Worm (Caenorhabditis elegans) whole organism, young adult: ENCODE data around the gene K10D11.2.

Experiments
- D2030.7 ChIP-seq: fragments of 200-800 bp; sonication (Bioruptor generic); IDR thresholded peaks from 2 replicates; pipeline ENCODE4 v1.3.6; 2022; ENCODE audit warnings: missing genetic modification reagents, missing genetic modification characterization, missing compliant biosample characterization
- F37B4.10 ChIP-seq: fragments of 200-800 bp; sonication (Bioruptor generic); IDR thresholded peaks from 2 replicates; pipeline ENCODE4 v1.3.6; 2022; ENCODE audit warnings: missing genetic modification characterization, missing compliant biosample characterization
- F39B2.1 ChIP-seq: fragments of 200-800 bp; sonication (Bioruptor generic); IDR thresholded peaks from 2 replicates; pipeline ENCODE4 v1.3.6; 2022; ENCODE audit warnings: missing genetic modification reagents, missing genetic modification characterization, missing compliant biosample characterization
- F49E8.2 ChIP-seq: sonication (generic microtip); optimal IDR thresholded peaks from 3 replicates; lab custom pipeline; 2017; ENCODE audit warnings: missing genetic modification characterization, mild to moderate bottlenecking, missing compliant biosample characterization, antibody characterized with exemption, moderate library complexity; ENCODE audit not compliant: insufficient read depth
- F52B5.7 ChIP-seq: sonication (generic microtip); optimal IDR thresholded peaks from 2 replicates; lab custom pipeline; 2016; ENCODE audit warnings: mild to moderate bottlenecking, missing genetic modification characterization, missing compliant biosample characterization
- F57A8.1 ChIP-seq: fragments of 200-800 bp; sonication (Bioruptor generic); optimal IDR thresholded peaks from 2 replicates; lab custom pipeline; 2018; ENCODE audit warnings: mild to moderate bottlenecking, missing genetic modification characterization, moderate library complexity, missing compliant biosample characterization
- T07F8.4 ChIP-seq: sonication (generic microtip); optimal IDR thresholded peaks from 2 replicates; lab custom pipeline; 2016; ENCODE audit warnings: mild to moderate bottlenecking, missing genetic modification characterization, moderate library complexity, missing compliant biosample characterization
- T26A5.8 ChIP-seq: sonication (generic microtip); optimal IDR thresholded peaks from 2 replicates; lab custom pipeline; 2016; ENCODE audit warnings: missing genetic modification characterization, missing compliant biosample characterization
- Y67H2A.10 ChIP-seq: fragments of 200-800 bp; sonication (Bioruptor generic); conservative IDR thresholded peaks from 2 replicates; pipeline ENCODE4 v1.3.6; 2022; ENCODE audit warnings: missing genetic modification reagents, missing genetic modification characterization, missing compliant biosample characterization
- Y79H2A.3 ChIP-seq: fragments of 200-800 bp; sonication (Bioruptor generic); conservative IDR thresholded peaks from 2 replicates; pipeline ENCODE4 v1.3.6; 2022; ENCODE audit warnings: missing genetic modification reagents, missing genetic modification characterization, missing compliant biosample characterization
- Y95B8A.8 ChIP-seq: fragments of 200-800 bp; sonication (Bioruptor generic); IDR thresholded peaks from 2 replicates; pipeline ENCODE4 v1.3.6; 2022; ENCODE audit warnings: missing genetic modification reagents, missing genetic modification characterization, missing compliant biosample characterization
- akir-1 ChIP-seq: fragments of 200-800 bp; sonication (Bioruptor generic); optimal IDR thresholded peaks from 2 replicates; lab custom pipeline; 2018; ENCODE audit warnings: mild to moderate bottlenecking, missing genetic modification characterization, moderate library complexity, missing compliant biosample characterization
- aptf-3 ChIP-seq: fragments of 200-800 bp; sonication (Bioruptor generic); IDR thresholded peaks from 2 replicates; pipeline ENCODE4 v1.3.6; 2022; ENCODE audit warnings: missing genetic modification characterization, missing compliant biosample characterization
- cebp-2 ChIP-seq: fragments of 200-800 bp; sonication (Bioruptor generic); IDR thresholded peaks from 2 replicates; pipeline ENCODE4 v1.3.6; 2022; ENCODE audit warnings: missing genetic modification characterization, missing compliant biosample characterization
- ceh-58 ChIP-seq: fragments of 200-800 bp; sonication (Bioruptor generic); IDR thresholded peaks from 2 replicates; pipeline ENCODE4 v1.3.6; 2022; ENCODE audit warnings: missing genetic modification characterization, missing compliant biosample characterization
- ceh-79 ChIP-seq: sonication (generic microtip); optimal IDR thresholded peaks from 2 replicates; lab custom pipeline; 2017; ENCODE audit warnings: mild to moderate bottlenecking, missing genetic modification characterization, missing compliant biosample characterization
- chd-7 ChIP-seq: sonication (generic microtip); optimal IDR thresholded peaks from 2 replicates; lab custom pipeline; 2016; ENCODE audit warnings: mild to moderate bottlenecking, missing genetic modification characterization, moderate library complexity, missing compliant biosample characterization
- die-1 ChIP-seq: sonication (generic microtip); optimal IDR thresholded peaks from 2 replicates; lab custom pipeline; 2016; ENCODE audit warnings: missing genotype, mild to moderate bottlenecking, missing genetic modification characterization, missing compliant biosample characterization
- dox-1 ChIP-seq: fragments of 200-800 bp; sonication (Bioruptor generic); IDR thresholded peaks from 2 replicates; pipeline ENCODE4 v1.3.6; 2022; ENCODE audit warnings: missing genetic modification reagents, missing genetic modification characterization, missing compliant biosample characterization
- egl-44 ChIP-seq: fragments of 200-800 bp; sonication (Bioruptor generic); IDR thresholded peaks from 2 replicates; pipeline ENCODE4 v1.3.6; 2022; ENCODE audit warnings: missing genetic modification reagents, missing genetic modification characterization, missing compliant biosample characterization
- egrh-3 ChIP-seq: fragments of 200-800 bp; sonication (Bioruptor generic); IDR thresholded peaks from 2 replicates; pipeline ENCODE4 v1.3.6; 2022; ENCODE audit warnings: missing genetic modification reagents, missing genetic modification characterization, missing compliant biosample characterization
- hmg-1.2 ChIP-seq: fragments of 200-800 bp; sonication (Bioruptor generic); IDR thresholded peaks from 2 replicates; pipeline ENCODE4 v1.3.6; 2022; ENCODE audit warnings: missing genetic modification reagents, missing genetic modification characterization, missing compliant biosample characterization
- hmg-20 ChIP-seq: fragments of 200-800 bp; sonication (Bioruptor generic); IDR thresholded peaks from 2 replicates; pipeline ENCODE4 v1.3.6; 2022; ENCODE audit warnings: missing genetic modification reagents, missing genetic modification characterization, missing compliant biosample characterization
- let-526 ChIP-seq: fragments of 200-800 bp; sonication (Bioruptor generic); IDR thresholded peaks from 2 replicates; pipeline ENCODE4 v1.3.6; 2022; ENCODE audit warnings: missing genetic modification reagents, missing genetic modification characterization, missing compliant biosample characterization
- lin-35 ChIP-seq, 3 experiments: fragments of 150-350 bp in 2 of 3; sonication (generic microtip) in 1 of 3; optimal IDR thresholded peaks; 2 replicates each; lab custom pipeline; 2014 to 2018; ENCODE audit warnings: missing biosample characterization in 3 of 3, missing genetic modification characterization in 3 of 3, missing genetic modification reagents in 3 of 3
- lin-54 ChIP-seq: fragments of 200-800 bp; sonication (Bioruptor generic); optimal IDR thresholded peaks from 2 replicates; lab custom pipeline; 2018; ENCODE audit warnings: mild to moderate bottlenecking, missing genetic modification characterization, missing compliant biosample characterization
- lir-1 ChIP-seq: fragments of 200-800 bp; sonication (Bioruptor generic); conservative IDR thresholded peaks from 2 replicates; pipeline ENCODE4 v1.3.6; 2022; ENCODE audit warnings: missing genetic modification reagents, missing genetic modification characterization, missing compliant biosample characterization
- madf-6 ChIP-seq: fragments of 200-800 bp; sonication (Bioruptor generic); IDR thresholded peaks from 2 replicates; pipeline ENCODE4 v1.3.6; 2022; ENCODE audit warnings: missing genetic modification reagents, missing genetic modification characterization, missing compliant biosample characterization
- mcd-1 ChIP-seq: fragments of 200-800 bp; sonication (Bioruptor generic); IDR thresholded peaks from 2 replicates; pipeline ENCODE4 v1.3.6; 2022; ENCODE audit warnings: missing genetic modification reagents, missing genetic modification characterization, missing compliant biosample characterization
- mel-28 ChIP-seq: sonication (generic microtip); optimal IDR thresholded peaks from 2 replicates; lab custom pipeline; 2016; ENCODE audit warnings: borderline replicate concordance, mild to moderate bottlenecking, missing genetic modification characterization, missing compliant biosample characterization
- nfya-1 ChIP-seq: sonication (generic microtip); optimal IDR thresholded peaks from 2 replicates; lab custom pipeline; 2017; ENCODE audit warnings: antibody characterized with exemption, missing compliant biosample characterization, missing genetic modification characterization, borderline replicate concordance; ENCODE audit not compliant: insufficient read depth
- nfyb-1 ChIP-seq: fragments of 200-800 bp; sonication (Bioruptor generic); IDR thresholded peaks from 2 replicates; pipeline ENCODE4 v1.3.6; 2022; ENCODE audit warnings: missing genetic modification reagents, missing genetic modification characterization, missing compliant biosample characterization
- nhr-179 ChIP-seq: sonication (generic microtip); optimal IDR thresholded peaks from 2 replicates; lab custom pipeline; 2016; ENCODE audit warnings: mild to moderate bottlenecking, missing genetic modification characterization, missing compliant biosample characterization
- nhr-90 ChIP-seq: sonication (generic microtip); optimal IDR thresholded peaks from 2 replicates; lab custom pipeline; 2016; ENCODE audit warnings: missing genotype, mild to moderate bottlenecking, missing genetic modification characterization, missing compliant biosample characterization
- pbrm-1 ChIP-seq: fragments of 200-800 bp; sonication (Bioruptor generic); IDR thresholded peaks from 2 replicates; pipeline ENCODE4 v1.3.6; 2022; ENCODE audit warnings: missing genetic modification reagents, missing genetic modification characterization, missing compliant biosample characterization
- snpc-4 ChIP-seq, 5 experiments: fragments of 150-350 bp in 1 of 5; sonication (generic microtip) in 4 of 5; optimal IDR thresholded peaks; 2 replicates each; lab custom pipeline; 2014 to 2018; ENCODE audit warnings: missing genetic modification characterization in 5 of 5, missing biosample characterization in 3 of 5, antibody characterized with exemption in 2 of 5, mild to moderate bottlenecking in 2 of 5, missing compliant biosample characterization in 2 of 5, missing genotype in 2 of 5, moderate library complexity in 2 of 5, missing genetic modification reagents in 1 of 5
- tbx-9 ChIP-seq: sonication (generic microtip); optimal IDR thresholded peaks from 2 replicates; lab custom pipeline; 2016; ENCODE audit warnings: borderline replicate concordance, missing genetic modification characterization, inconsistent platforms, missing compliant biosample characterization
- unc-62 ChIP-seq: fragments of 150-350 bp; optimal IDR thresholded peaks from 2 replicates; lab custom pipeline; 2014; ENCODE audit warnings: missing biosample characterization, missing genetic modification reagents, missing genetic modification characterization
- xnd-1 ChIP-seq: sonication (generic microtip); optimal IDR thresholded peaks from 2 replicates; lab custom pipeline; 2016; ENCODE audit warnings: missing genotype, missing genetic modification reagents, missing genetic modification characterization, missing compliant biosample characterization
- zfh-2 ChIP-seq: fragments of 200-800 bp; sonication (Bioruptor generic); conservative IDR thresholded peaks from 2 replicates; pipeline ENCODE4 v1.3.6; 2022; ENCODE audit warnings: missing genetic modification reagents, missing genetic modification characterization, missing compliant biosample characterization
- zim-3 ChIP-seq: sonication (generic microtip); optimal IDR thresholded peaks from 2 replicates; lab custom pipeline; 2017; ENCODE audit warnings: mild to moderate bottlenecking, missing genetic modification characterization, moderate library complexity, missing compliant biosample characterization

Gene K10D11.2

ce11 chrIV:13013711-13014341 is 35.0 kb downstream of the K10D11.2 start:
- TF ChIP-seq snpc-4 (GFP tag; optimal IDR thresholded peaks at IDR 0.05; lab: Kevin White, UChicago) (no peak), snpc-4 (tag; optimal IDR thresholded peaks at IDR 0.05; lab: Kevin White, UChicago) (peak; percentile 41 to 84 (median 62)), F57A8.1 (GFP tag; lab: Kevin White, UChicago) (no peak), lir-1 (GFP tag; lab: Robert Waterston, UW) (no peak)

ce11 chrIV:13015801-13016404 is 37.1 kb downstream of the K10D11.2 start:
- TF ChIP-seq D2030.7 (GFP tag; lab: Robert Waterston, UW): no peak
- no peak for TF ChIP-seq tbx-9
- no peak for TF ChIP-seq Y95B8A.8 (GFP tag; lab: Robert Waterston, UW)
- no peak for TF ChIP-seq let-526 (GFP tag; lab: Robert Waterston, UW)
- no peak for TF ChIP-seq nhr-179 (tag; lab: Kevin White, UChicago)
- no peak for TF ChIP-seq T26A5.8 (tag; lab: Kevin White, UChicago)

- TF ChIP-seq egrh-3 (GFP tag; lab: Robert Waterston, UW) (0 out of 2 replicates have a peak, but pooled peaks have one; percentile 8), F39B2.1 (GFP tag; lab: Robert Waterston, UW) (no peak), madf-6 (GFP tag; lab: Robert Waterston, UW) (no peak), lin-35 (GFP tag; optimal IDR thresholded peaks at IDR 0.05; lab: Kevin White, UChicago) (no peak), mcd-1 (GFP tag; lab: Robert Waterston, UW) (no peak), akir-1 (GFP tag; lab: Kevin White, UChicago) (no peak), zfh-2 (GFP tag; lab: Robert Waterston, UW) (peak; percentile 73), nhr-90 (tag; lab: Kevin White, UChicago) (no peak)
- TF ChIP-seq, all 124 proteins: peak for 2
Measured at ce11 chrIV:13016820-13017219, 38.0 kb downstream of the K10D11.2 start.

ce11 chrIV:13021006-13021405 is 42.2 kb downstream of the K10D11.2 start:
- TF ChIP-seq aptf-3: no peak
- TF ChIP-seq dox-1: no peak
- TF ChIP-seq zim-3 (tag; lab: Kevin White, UChicago): no peak
- no peak for TF ChIP-seq pbrm-1 (GFP tag; lab: Robert Waterston, UW)
- no peak for TF ChIP-seq F37B4.10 (GFP tag; lab: Robert Waterston, UW)
- no peak for TF ChIP-seq D2030.7 (GFP tag; lab: Robert Waterston, UW)
- TF ChIP-seq xnd-1 (tag; lab: Kevin White, UChicago): no peak
- TF ChIP-seq mel-28: no peak
- TF ChIP-seq unc-62: no peak

ce11 chrIV:13022892-13023291 is 44.1 kb downstream of the K10D11.2 start:
- TF ChIP-seq nfya-1 (no peak), lin-54 (no peak), nfyb-1 (GFP tag; lab: Robert Waterston, UW) (0 out of 2 replicates have a peak, but pooled peaks have one; percentile 17), ceh-58 (GFP tag; lab: Robert Waterston, UW) (no peak), F49E8.2 (tag; lab: Kevin White, UChicago) (no peak), madf-6 (GFP tag; lab: Robert Waterston, UW) (no peak), unc-62 (no peak), ceh-79 (no peak), hmg-20 (GFP tag; lab: Robert Waterston, UW) (no peak), chd-7 (tag; lab: Kevin White, UChicago) (no peak), hmg-1.2 (GFP tag; lab: Robert Waterston, UW) (0 out of 2 replicates have a peak, but pooled peaks have one; percentile 16), die-1 (tag; lab: Kevin White, UChicago) (no peak), T07F8.4 (tag; lab: Kevin White, UChicago) (no peak), cebp-2 (GFP tag; lab: Robert Waterston, UW) (peak; percentile 90), Y79H2A.3 (GFP tag; lab: Robert Waterston, UW) (no peak), F52B5.7 (tag; lab: Kevin White, UChicago) (no peak), Y67H2A.10 (no peak), egl-44 (no peak)
